Worm (Caenorhabditis elegans): Measurements from ENCODE around the gene T10C6.16.

- TF ChIP-seq mdl-1 (tag; optimal IDR thresholded peaks at IDR 0.05), result no peak
- TF ChIP-seq unc-39 (tag; optimal IDR thresholded peaks at IDR 0.05), result no peak
- no peak for TF ChIP-seq nhr-10 (tag; optimal IDR thresholded peaks at IDR 0.05)
- TF ChIP-seq ZK546.5 (tag; optimal IDR thresholded peaks at IDR 0.05), result no peak
- TF ChIP-seq alr-1 (tag; optimal IDR thresholded peaks at IDR 0.05), result no peak
- TF ChIP-seq ztf-11 (tag; optimal IDR thresholded peaks at IDR 0.05), result no peak
- TF ChIP-seq lsy-2 (tag; optimal IDR thresholded peaks at IDR 0.05), result no peak
- no peak for TF ChIP-seq F13H6.1 (tag; optimal IDR thresholded peaks at IDR 0.05)
- TF ChIP-seq unc-55 (GFP tag; optimal IDR thresholded peaks at IDR 0.05), result no peak
- no peak for TF ChIP-seq skn-1 (tag; optimal IDR thresholded peaks at IDR 0.05)
These were observed 26.1 kb upstream of the T10C6.16 start, which contains the start of gene F14H3.6 for ce11 chrV:16058872-16059271.
